Worm (Caenorhabditis elegans) whole organism, L4/young adult: ENCODE results near the gene rps-4.

ENCODE experiments used
- W03F9.2 ChIP-seq: fragments of 150-350 bp; optimal IDR thresholded peaks from 2 replicates; lab custom pipeline; 2014; ENCODE audit warnings: missing biosample characterization, missing genetic modification characterization
- dao-5 ChIP-seq: sonication (generic microtip); optimal IDR thresholded peaks from 2 replicates; lab custom pipeline; 2016; ENCODE audit warnings: missing genotype, missing genetic modification characterization, moderate library complexity, missing compliant biosample characterization
- him-1 ChIP-seq: sonication (generic microtip); optimal IDR thresholded peaks from 2 replicates; lab custom pipeline; 2016; ENCODE audit warnings: missing genotype, missing genetic modification reagents, missing genetic modification characterization, missing compliant biosample characterization

- TF ChIP-seq him-1 (tag; lab: Kevin White, UChicago) = no peak
- TF ChIP-seq W03F9.2 = no peak
- no peak for TF ChIP-seq dao-5
Measured at ce11 chrIV:7067446-7067845, 17.0 kb downstream of the rps-4 start.
